Worm (Caenorhabditis elegans) whole organism, young adult: ENCODE results near the gene skr-18.

ENCODE experiments used
- B0261.1 ChIP-seq: sonication (generic microtip); optimal IDR thresholded peaks from 2 replicates; lab custom pipeline; 2016; ENCODE audit warnings: mild to moderate bottlenecking, missing genetic modification characterization, moderate library complexity, missing compliant biosample characterization
- C17E4.6 ChIP-seq: fragments of 200-800 bp; sonication (Bioruptor generic); IDR thresholded peaks from 2 replicates; pipeline ENCODE4 v1.3.6; 2022; ENCODE audit warnings: missing genetic modification reagents, missing genetic modification characterization, missing compliant biosample characterization
- F22D6.2 ChIP-seq: sonication (generic microtip); optimal IDR thresholded peaks from 2 replicates; lab custom pipeline; 2016; ENCODE audit warnings: mild to moderate bottlenecking, missing genetic modification characterization, missing compliant biosample characterization
- F33H1.4 ChIP-seq: fragments of 200-800 bp; sonication (Bioruptor generic); IDR thresholded peaks from 2 replicates; pipeline ENCODE4 v1.3.6; 2022; ENCODE audit warnings: missing genetic modification reagents, missing genetic modification characterization, missing compliant biosample characterization
- F37B4.10 ChIP-seq: fragments of 200-800 bp; sonication (Bioruptor generic); IDR thresholded peaks from 2 replicates; pipeline ENCODE4 v1.3.6; 2022; ENCODE audit warnings: missing genetic modification characterization, missing compliant biosample characterization
- F55B11.4 ChIP-seq: sonication (generic microtip); optimal IDR thresholded peaks from 2 replicates; lab custom pipeline; 2016; ENCODE audit warnings: missing compliant biosample characterization, missing genetic modification characterization, borderline replicate concordance; ENCODE audit not compliant: insufficient read depth
- K11D2.4 ChIP-seq: fragments of 200-800 bp; sonication (Bioruptor generic); IDR thresholded peaks from 2 replicates; pipeline ENCODE4 v1.3.6; 2022; ENCODE audit warnings: missing genetic modification reagents, missing genetic modification characterization, missing compliant biosample characterization
- Y95B8A.8 ChIP-seq: fragments of 200-800 bp; sonication (Bioruptor generic); IDR thresholded peaks from 2 replicates; pipeline ENCODE4 v1.3.6; 2022; ENCODE audit warnings: missing genetic modification reagents, missing genetic modification characterization, missing compliant biosample characterization
- attf-3 ChIP-seq: fragments of 200-800 bp; sonication (Bioruptor generic); conservative IDR thresholded peaks from 2 replicates; pipeline ENCODE4 v1.3.6; 2022; ENCODE audit warnings: missing genetic modification reagents, missing genetic modification characterization, missing compliant biosample characterization
- bed-2 ChIP-seq: fragments of 200-800 bp; sonication (Bioruptor generic); IDR thresholded peaks from 2 replicates; pipeline ENCODE4 v1.3.6; 2022; ENCODE audit warnings: missing genetic modification reagents, missing genetic modification characterization, missing compliant biosample characterization
- cebp-1 ChIP-seq, 2 experiments: fragments of 200-800 bp in 1 of 2; sonication (Bioruptor generic) in 1 of 2; sonication (generic microtip) in 1 of 2; IDR thresholded peaks in 1 of 2; optimal IDR thresholded peaks in 1 of 2; 2 replicates each; pipeline versions ENCODE4 v1.3.6 to Lab custom; 2017 to 2022; ENCODE audit warnings: missing compliant biosample characterization in 2 of 2, missing genetic modification characterization in 2 of 2, mild to moderate bottlenecking in 1 of 2, missing genetic modification reagents in 1 of 2, moderate library complexity in 1 of 2
- ceh-100 ChIP-seq: fragments of 200-800 bp; sonication (Bioruptor generic); IDR thresholded peaks from 2 replicates; pipeline ENCODE4 v1.3.6; 2022; ENCODE audit warnings: missing genetic modification reagents, missing genetic modification characterization, missing compliant biosample characterization
- dox-1 ChIP-seq: fragments of 200-800 bp; sonication (Bioruptor generic); IDR thresholded peaks from 2 replicates; pipeline ENCODE4 v1.3.6; 2022; ENCODE audit warnings: missing genetic modification reagents, missing genetic modification characterization, missing compliant biosample characterization
- efl-1 ChIP-seq: fragments of 150-350 bp; optimal IDR thresholded peaks from 2 replicates; lab custom pipeline; 2014; ENCODE audit warnings: missing biosample characterization, missing genetic modification reagents, missing genetic modification characterization
- egl-44 ChIP-seq: fragments of 200-800 bp; sonication (Bioruptor generic); IDR thresholded peaks from 2 replicates; pipeline ENCODE4 v1.3.6; 2022; ENCODE audit warnings: missing genetic modification reagents, missing genetic modification characterization, missing compliant biosample characterization
- egrh-3 ChIP-seq: fragments of 200-800 bp; sonication (Bioruptor generic); IDR thresholded peaks from 2 replicates; pipeline ENCODE4 v1.3.6; 2022; ENCODE audit warnings: missing genetic modification reagents, missing genetic modification characterization, missing compliant biosample characterization
- hmg-1.2 ChIP-seq: fragments of 200-800 bp; sonication (Bioruptor generic); IDR thresholded peaks from 2 replicates; pipeline ENCODE4 v1.3.6; 2022; ENCODE audit warnings: missing genetic modification reagents, missing genetic modification characterization, missing compliant biosample characterization
- hsf-1 ChIP-seq: fragments of 200-800 bp; sonication (Bioruptor generic); IDR thresholded peaks from 2 replicates; pipeline ENCODE4 v1.3.6; 2022; ENCODE audit warnings: missing genetic modification reagents, missing genetic modification characterization, missing compliant biosample characterization
- lag-1 ChIP-seq: fragments of 200-800 bp; sonication (Bioruptor generic); IDR thresholded peaks from 2 replicates; pipeline ENCODE4 v1.3.6; 2022; ENCODE audit warnings: missing genetic modification reagents, missing genetic modification characterization, missing compliant biosample characterization
- lin-26 ChIP-seq: fragments of 200-800 bp; sonication (Bioruptor generic); IDR thresholded peaks from 2 replicates; pipeline ENCODE4 v1.3.6; 2022; ENCODE audit warnings: missing genetic modification reagents, missing genetic modification characterization, missing compliant biosample characterization
- lin-54 ChIP-seq: fragments of 200-800 bp; sonication (Bioruptor generic); optimal IDR thresholded peaks from 2 replicates; lab custom pipeline; 2018; ENCODE audit warnings: mild to moderate bottlenecking, missing genetic modification characterization, missing compliant biosample characterization
- lsl-1 ChIP-seq: fragments of 200-800 bp; sonication (Bioruptor generic); optimal IDR thresholded peaks from 2 replicates; lab custom pipeline; 2018; ENCODE audit warnings: mild to moderate bottlenecking, missing genetic modification characterization, moderate library complexity, missing compliant biosample characterization
- madf-3 ChIP-seq: fragments of 200-800 bp; sonication (Bioruptor generic); IDR thresholded peaks from 2 replicates; pipeline ENCODE4 v1.3.6; 2022; ENCODE audit warnings: missing genetic modification reagents, missing genetic modification characterization, missing compliant biosample characterization
- mcd-1 ChIP-seq: fragments of 200-800 bp; sonication (Bioruptor generic); IDR thresholded peaks from 2 replicates; pipeline ENCODE4 v1.3.6; 2022; ENCODE audit warnings: missing genetic modification reagents, missing genetic modification characterization, missing compliant biosample characterization
- nhr-80 ChIP-seq: sonication (generic microtip); optimal IDR thresholded peaks from 2 replicates; lab custom pipeline; 2016; ENCODE audit warnings: missing genetic modification characterization, missing compliant biosample characterization
- nhr-90 ChIP-seq: sonication (generic microtip); optimal IDR thresholded peaks from 2 replicates; lab custom pipeline; 2016; ENCODE audit warnings: missing genotype, mild to moderate bottlenecking, missing genetic modification characterization, missing compliant biosample characterization
- pbrm-1 ChIP-seq: fragments of 200-800 bp; sonication (Bioruptor generic); IDR thresholded peaks from 2 replicates; pipeline ENCODE4 v1.3.6; 2022; ENCODE audit warnings: missing genetic modification reagents, missing genetic modification characterization, missing compliant biosample characterization
- rcor-1 ChIP-seq: fragments of 200-800 bp; sonication (Bioruptor generic); IDR thresholded peaks from 2 replicates; pipeline ENCODE4 v1.3.6; 2022; ENCODE audit warnings: missing genetic modification reagents, missing genetic modification characterization, missing compliant biosample characterization
- repo-1 ChIP-seq: sonication (generic microtip); optimal IDR thresholded peaks from 2 replicates; lab custom pipeline; 2017; ENCODE audit warnings: mild to moderate bottlenecking, missing genetic modification characterization, missing compliant biosample characterization
- rpc-1 ChIP-seq, 2 experiments: fragments of 150-350 bp in 1 of 2; sonication (generic microtip) in 1 of 2; optimal IDR thresholded peaks; 2 replicates each; lab custom pipeline; 2014 to 2018; ENCODE audit warnings: missing biosample characterization in 1 of 2, missing genetic modification characterization in 1 of 2, missing genetic modification reagents in 1 of 2, missing genotype in 1 of 2
- sea-2 ChIP-seq: fragments of 200-800 bp; sonication (Bioruptor generic); IDR thresholded peaks from 2 replicates; pipeline ENCODE4 v1.3.6; 2022; ENCODE audit warnings: missing genetic modification characterization, missing compliant biosample characterization
- snpc-4 ChIP-seq, 5 experiments: fragments of 150-350 bp in 1 of 5; sonication (generic microtip) in 4 of 5; optimal IDR thresholded peaks; 2 replicates each; lab custom pipeline; 2014 to 2018; ENCODE audit warnings: missing genetic modification characterization in 5 of 5, missing biosample characterization in 3 of 5, antibody characterized with exemption in 2 of 5, mild to moderate bottlenecking in 2 of 5, missing compliant biosample characterization in 2 of 5, missing genotype in 2 of 5, moderate library complexity in 2 of 5, missing genetic modification reagents in 1 of 5
- tbp1 ChIP-seq: fragments of 200-800 bp; sonication (Bioruptor generic); optimal IDR thresholded peaks from 2 replicates; lab custom pipeline; 2018; ENCODE audit warnings: mild to moderate bottlenecking, missing genetic modification characterization, missing compliant biosample characterization
- tbx-9 ChIP-seq: sonication (generic microtip); optimal IDR thresholded peaks from 2 replicates; lab custom pipeline; 2016; ENCODE audit warnings: borderline replicate concordance, missing genetic modification characterization, inconsistent platforms, missing compliant biosample characterization
- xnd-1 ChIP-seq: sonication (generic microtip); optimal IDR thresholded peaks from 2 replicates; lab custom pipeline; 2016; ENCODE audit warnings: missing genotype, missing genetic modification reagents, missing genetic modification characterization, missing compliant biosample characterization
- zfh-2 ChIP-seq: fragments of 200-800 bp; sonication (Bioruptor generic); conservative IDR thresholded peaks from 2 replicates; pipeline ENCODE4 v1.3.6; 2022; ENCODE audit warnings: missing genetic modification reagents, missing genetic modification characterization, missing compliant biosample characterization
- ztf-18 ChIP-seq: sonication (generic microtip); optimal IDR thresholded peaks from 2 replicates; lab custom pipeline; 2016; ENCODE audit warnings: missing genotype, mild to moderate bottlenecking, missing genetic modification characterization, missing compliant biosample characterization
- ztf-28 ChIP-seq: fragments of 200-800 bp; sonication (Bioruptor generic); IDR thresholded peaks from 2 replicates; pipeline ENCODE4 v1.3.6; 2022; ENCODE audit warnings: missing genetic modification reagents, missing genetic modification characterization, missing compliant biosample characterization
- ztf-6 ChIP-seq: fragments of 200-800 bp; sonication (Bioruptor generic); IDR thresholded peaks from 2 replicates; pipeline ENCODE4 v1.3.6; 2022; ENCODE audit warnings: missing genetic modification reagents, missing genetic modification characterization, missing compliant biosample characterization

skr-18 gene

DNA sequence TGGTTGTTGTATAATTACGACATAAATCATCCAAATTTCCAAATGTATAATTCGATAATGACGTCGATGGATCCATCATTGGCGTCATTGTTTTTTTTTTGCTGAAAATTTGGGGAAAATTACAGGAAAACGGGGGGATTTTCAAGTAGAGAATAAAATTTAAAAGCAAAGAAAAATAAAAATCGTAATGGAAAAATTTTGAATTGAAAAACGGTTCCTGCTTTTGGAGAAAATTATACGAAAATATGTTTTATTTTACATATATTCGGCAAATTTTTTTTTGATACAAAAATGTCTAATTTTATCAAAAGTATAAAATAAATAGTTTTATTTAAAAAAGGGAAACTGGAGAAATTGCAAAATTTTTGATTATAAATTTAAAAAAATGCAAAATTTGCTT, 29.6 kb upstream of the skr-18 start, which contains the start of gene zipt-15 (continued):
- TF ChIP-seq F55B11.4 (tag; lab: Kevin White, UChicago) (no peak), mcd-1 (GFP tag; lab: Robert Waterston, UW) (no peak), tbp1 (GFP tag; lab: Kevin White, UChicago) (no peak)

DNA sequence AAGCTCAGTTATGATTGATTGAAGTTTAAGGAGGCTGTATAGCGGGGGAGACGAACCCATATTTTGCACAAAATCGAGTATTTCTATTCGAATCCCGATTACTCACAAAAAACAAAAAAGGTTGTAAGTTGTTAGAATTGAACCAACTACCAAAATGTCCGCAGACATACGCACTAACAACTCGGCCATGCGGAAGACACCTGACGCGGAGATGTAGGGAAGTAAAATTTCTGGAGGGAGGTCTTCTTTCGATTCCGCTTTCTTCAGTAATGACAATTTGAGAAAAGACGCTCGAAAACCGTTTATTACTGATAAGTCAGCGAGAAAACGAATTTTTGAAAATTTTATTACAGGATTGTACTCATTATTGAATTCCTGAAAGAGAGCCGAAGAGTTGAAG, 22.6 kb upstream of the skr-18 start:
- TF ChIP-seq mcd-1 (GFP tag; lab: Robert Waterston, UW) (no peak), repo-1 (tag; lab: Kevin White, UChicago) (no peak), lin-54 (no peak), ceh-100 (no peak), ztf-28 (GFP tag; lab: Robert Waterston, UW) (no peak), tbx-9 (tag; lab: Kevin White, UChicago) (no peak), F22D6.2 (no peak), nhr-80 (no peak), Y95B8A.8 (GFP tag; lab: Robert Waterston, UW) (no peak), snpc-4 (GFP tag; optimal IDR thresholded peaks at IDR 0.05; lab: Kevin White, UChicago) (no peak), snpc-4 (tag; optimal IDR thresholded peaks at IDR 0.05; lab: Kevin White, UChicago) (peak in 1 of 4 experiments; percentile 35), ztf-6 (GFP tag; lab: Robert Waterston, UW) (no peak), B0261.1 (tag; lab: Kevin White, UChicago) (peak; percentile 43), tbp1 (GFP tag; lab: Kevin White, UChicago) (peak; percentile 64), rpc-1 (optimal IDR thresholded peaks at IDR 0.05; lab: Kevin White, UChicago) (peak; percentile 18), rpc-1 (tag; optimal IDR thresholded peaks at IDR 0.05; lab: Kevin White, UChicago) (peak; percentile 29), sea-2 (GFP tag; lab: Robert Waterston, UW) (no peak)

DNA sequence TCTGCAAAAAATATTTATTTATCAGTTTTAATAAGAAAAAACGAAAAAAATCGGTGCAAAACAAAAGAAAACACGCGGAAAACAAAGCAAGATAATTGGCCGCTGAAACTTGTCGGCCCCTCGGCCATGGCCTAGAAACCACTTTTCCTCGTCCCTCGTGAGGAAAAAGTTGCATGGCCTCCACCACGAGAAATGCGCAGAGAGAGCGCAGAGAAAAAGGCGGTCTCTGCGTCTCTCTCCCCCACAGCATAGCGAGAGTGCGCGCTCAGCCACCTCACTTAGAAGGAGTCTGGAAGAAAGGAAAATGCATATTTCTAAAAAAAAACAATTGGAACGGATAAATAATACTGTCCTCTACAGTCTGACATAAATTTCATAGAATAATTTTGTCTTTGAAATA, 18.1 kb upstream of the skr-18 start:
- TF ChIP-seq cebp-1 (GFP tag; IDR thresholded peaks at IDR 0.05; lab: Robert Waterston, UW) (peak; percentile 30; the same call in 1 of the 2 replicates), cebp-1 (tag; optimal IDR thresholded peaks at IDR 0.05; lab: Kevin White, UChicago) (peak; percentile 24), mcd-1 (GFP tag; lab: Robert Waterston, UW) (peak; percentile 89), egrh-3 (GFP tag; lab: Robert Waterston, UW) (peak; percentile 37; the same call in 1 of the 2 replicates), ztf-18 (tag; lab: Kevin White, UChicago) (peak; percentile 74), ceh-100 (peak; percentile 67), F37B4.10 (GFP tag; lab: Robert Waterston, UW) (0 out of 2 replicates have a peak, but pooled peaks have one; percentile 36), rcor-1 (GFP tag; lab: Robert Waterston, UW) (peak; percentile 66; the same call in 1 of the 2 replicates), egl-44 (peak; percentile 48; the same call in 1 of the 2 replicates), lin-26 (GFP tag; lab: Robert Waterston, UW) (0 out of 2 replicates have a peak, but pooled peaks have one; percentile 23), K11D2.4 (GFP tag; lab: Robert Waterston, UW) (peak; percentile 66), lag-1 (GFP tag; lab: Robert Waterston, UW) (0 out of 2 replicates have a peak, but pooled peaks have one; percentile 28), pbrm-1 (GFP tag; lab: Robert Waterston, UW) (peak; percentile 21; the same call in 1 of the 2 replicates), zfh-2 (GFP tag; lab: Robert Waterston, UW) (peak; percentile 55), hmg-1.2 (GFP tag; lab: Robert Waterston, UW) (peak; percentile 93), dox-1 (GFP tag; lab: Robert Waterston, UW) (peak; percentile 74), F33H1.4 (GFP tag; lab: Robert Waterston, UW) (0 out of 2 replicates have a peak, but pooled peaks have one; percentile 16)

DNA sequence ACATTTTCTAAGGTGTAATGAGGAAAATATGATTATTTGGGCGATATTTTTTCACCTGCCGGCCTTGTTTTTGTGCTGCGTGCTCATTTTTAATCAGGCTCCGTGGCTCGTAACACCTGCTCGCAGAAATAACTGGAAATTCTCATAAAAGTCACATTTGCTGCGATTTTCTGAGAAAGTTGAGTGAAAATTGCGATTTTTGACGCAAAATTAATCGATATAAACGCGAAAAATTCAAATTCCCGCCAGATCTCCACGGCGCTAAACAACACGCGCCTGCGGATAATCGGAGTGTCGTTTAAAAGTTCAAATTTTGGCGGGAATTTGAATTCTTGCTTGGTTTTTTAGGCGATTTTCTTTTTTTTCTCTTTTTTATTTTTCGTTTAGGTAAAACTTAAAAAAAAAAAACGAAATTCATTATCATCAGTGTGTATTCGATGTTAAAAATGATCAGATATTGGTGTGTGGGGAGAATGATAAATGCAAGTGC, 11.8 kb upstream of the skr-18 start, which contains the start of gene Y55F3BL.6:
Y55F3BL.6 (minus strand) TSS at position 51 of the 490 bp plus-strand sequence.
- TF ChIP-seq tbp1 (GFP tag; lab: Kevin White, UChicago): peak; percentile 5
- TF ChIP-seq xnd-1: no peak
- TF ChIP-seq nhr-90: no peak
- peak; percentile 23; the same call in 1 of the 2 replicates for TF ChIP-seq F33H1.4 (GFP tag; lab: Robert Waterston, UW)
- TF ChIP-seq attf-3 (GFP tag; lab: Robert Waterston, UW): peak; percentile 85
- TF ChIP-seq C17E4.6 (GFP tag; lab: Robert Waterston, UW): no peak
- TF ChIP-seq bed-2 (GFP tag; lab: Robert Waterston, UW): no peak
- peak; percentile 28 for TF ChIP-seq efl-1
- TF ChIP-seq hsf-1: 0 out of 2 replicates have a peak, but pooled peaks have one; percentile 52
- no peak for TF ChIP-seq cebp-1 (GFP tag; IDR thresholded peaks at IDR 0.05; lab: Robert Waterston, UW)
- peak; percentile 18 for TF ChIP-seq cebp-1 (tag; optimal IDR thresholded peaks at IDR 0.05; lab: Kevin White, UChicago)
- peak; percentile 31 for TF ChIP-seq lsl-1
- TF ChIP-seq lin-54: peak; percentile 89
- 0 out of 2 replicates have a peak, but pooled peaks have one; percentile 50 for TF ChIP-seq madf-3 (GFP tag; lab: Robert Waterston, UW)
- peak; percentile 31; the same call in 1 of the 2 replicates for TF ChIP-seq mcd-1 (GFP tag; lab: Robert Waterston, UW)
